Worm (Caenorhabditis elegans) whole organism, mixed stage, embryonic: ENCODE results near the gene fbxa-151.

Experiments used
- blmp-1 ChIP-seq: fragments of 150-350 bp; optimal IDR thresholded peaks from 2 replicates; lab custom pipeline; 2014; ENCODE audit warnings: missing biosample characterization, missing genetic modification characterization
- ceh-43 ChIP-seq: fragments of 200-800 bp; sonication (Bioruptor generic); optimal IDR thresholded peaks from 2 replicates; lab custom pipeline; 2018; ENCODE audit warnings: mild to moderate bottlenecking, missing genetic modification characterization, moderate library complexity, missing compliant biosample characterization
- ces-1 ChIP-seq: fragments of 150-350 bp; optimal IDR thresholded peaks from 2 replicates; lab custom pipeline; 2014; ENCODE audit warnings: missing biosample characterization, missing genetic modification reagents, missing genetic modification characterization
- pha-4 ChIP-seq: fragments of 150-350 bp; optimal IDR thresholded peaks from 2 replicates; lab custom pipeline; 2018; ENCODE audit warnings: missing biosample characterization, missing genetic modification reagents, missing genetic modification characterization
- unc-39 ChIP-seq: fragments of 150-350 bp; optimal IDR thresholded peaks from 2 replicates; lab custom pipeline; 2014; ENCODE audit warnings: missing biosample characterization, missing genetic modification characterization
- ztf-11 ChIP-seq: fragments of 150-350 bp; optimal IDR thresholded peaks from 2 replicates; lab custom pipeline; 2014; ENCODE audit warnings: missing biosample characterization, missing genetic modification characterization

DNA sequence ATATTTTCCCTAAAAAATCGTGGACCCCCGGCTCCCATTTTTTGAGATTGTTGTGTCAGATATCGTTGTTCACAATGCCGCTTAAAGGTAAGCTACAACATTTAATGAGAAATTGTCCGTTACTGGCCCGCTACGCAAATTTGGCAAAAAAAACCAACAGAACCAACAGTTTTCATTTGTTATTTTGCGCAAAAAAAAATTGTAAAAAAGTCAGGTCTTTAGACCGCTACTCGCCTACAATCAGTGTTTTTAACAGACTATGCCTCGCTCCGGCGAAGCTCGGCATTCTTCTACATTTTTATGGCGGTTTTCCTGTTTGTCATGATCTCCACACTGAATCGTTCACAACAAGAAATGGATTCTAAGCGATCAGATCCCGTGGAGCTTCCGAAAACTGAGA lies 42.2 kb upstream of the fbxa-151 start, which contains the start of gene Y82E9BL.12:
- no peak for TF ChIP-seq ceh-43
- TF ChIP-seq blmp-1 (tag; lab: Kevin White, UChicago) = no peak
- no peak for TF ChIP-seq ces-1 (GFP tag; lab: Kevin White, UChicago)
- no peak for TF ChIP-seq unc-39
- TF ChIP-seq pha-4 (tag; lab: Kevin White, UChicago) = no peak
- TF ChIP-seq ztf-11 = no peak
